Worm (Caenorhabditis elegans) whole organism, late embryonic: ENCODE data around the gene nhr-108.

Source experiments
- ama-1 ChIP-seq: fragments of 150-350 bp; optimal IDR thresholded peaks from 2 replicates; lab custom pipeline; 2014
- ceh-30 ChIP-seq: fragments of 150-350 bp; optimal IDR thresholded peaks from 2 replicates; lab custom pipeline; 2014; ENCODE audit warnings: missing biosample characterization, missing genetic modification characterization
- ceh-31 ChIP-seq: sonication (generic microtip); optimal IDR thresholded peaks from 2 replicates; lab custom pipeline; 2016; ENCODE audit warnings: missing genetic modification characterization, missing compliant biosample characterization
- fkh-10 ChIP-seq: fragments of 150-350 bp; optimal IDR thresholded peaks from 2 replicates; lab custom pipeline; 2014; ENCODE audit warnings: missing biosample characterization, missing genetic modification reagents, missing genetic modification characterization
- hlh-13 ChIP-seq: fragments of 200-800 bp; sonication (Bioruptor generic); optimal IDR thresholded peaks from 2 replicates; lab custom pipeline; 2018; ENCODE audit warnings: mild to moderate bottlenecking, missing genetic modification characterization, missing compliant biosample characterization
- pag-3 ChIP-seq: sonication (generic microtip); optimal IDR thresholded peaks from 2 replicates; lab custom pipeline; 2016; ENCODE audit warnings: missing compliant biosample characterization, missing genetic modification characterization, borderline replicate concordance
- pros-1 ChIP-seq: fragments of 150-350 bp; optimal IDR thresholded peaks from 2 replicates; lab custom pipeline; 2014; ENCODE audit warnings: missing biosample characterization, missing genetic modification reagents, missing genetic modification characterization
- rnt-1 ChIP-seq: sonication (generic microtip); optimal IDR thresholded peaks from 2 replicates; lab custom pipeline; 2016; ENCODE audit warnings: missing genetic modification characterization, missing compliant biosample characterization
- tbx-2 ChIP-seq: sonication (generic microtip); optimal IDR thresholded peaks from 2 replicates; lab custom pipeline; 2016; ENCODE audit warnings: missing genetic modification characterization, missing compliant biosample characterization

DNA sequence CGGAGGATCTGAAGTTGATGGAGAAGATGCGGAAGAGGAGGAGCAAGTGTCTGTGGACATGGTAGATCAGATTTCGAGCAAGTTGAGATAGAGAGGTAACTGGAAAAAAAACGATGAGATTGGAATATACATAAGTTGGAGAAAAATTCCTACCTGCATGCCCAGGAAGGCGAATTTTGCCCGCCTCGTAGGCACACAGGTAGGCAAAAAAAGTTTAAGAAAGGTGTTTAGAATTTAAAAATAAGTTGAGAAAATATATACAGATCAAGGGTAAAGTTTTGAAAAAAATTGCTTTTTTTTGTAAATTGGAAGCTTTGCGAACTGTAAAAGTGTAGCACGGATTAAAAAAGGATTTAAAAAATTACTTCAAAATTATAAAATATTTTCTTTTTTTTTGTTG, 44.8 kb downstream of the nhr-108 start, which contains the start of gene nhr-84:
- no peak for TF ChIP-seq ceh-30 (tag; lab: Kevin White, UChicago)
- TF ChIP-seq pag-3 (tag; lab: Kevin White, UChicago) = no peak
- no peak for TF ChIP-seq hlh-13 (GFP tag; lab: Kevin White, UChicago)
- TF ChIP-seq ceh-31 (tag; lab: Kevin White, UChicago) = no peak
- TF ChIP-seq rnt-1 = no peak
- no peak for TF ChIP-seq tbx-2 (tag; lab: Kevin White, UChicago)
- no peak for TF ChIP-seq fkh-10 (GFP tag; lab: Kevin White, UChicago)
- no peak for TF ChIP-seq ama-1 (lab: Kevin White, UChicago)
- no peak for TF ChIP-seq pros-1 (tag; lab: Kevin White, UChicago)
